Fruit fly (Drosophila melanogaster) whole organism, embryonic: ENCODE results near the gene CG6470.

Experiments
- Antp ChIP-seq: fragments of 200-800 bp; sonication (Bioruptor generic); optimal IDR thresholded peaks from 3 replicates; lab custom pipeline; 2016; ENCODE audit warnings: missing biosample characterization, missing genetic modification characterization
- Blimp-1 ChIP-seq: fragments of 200-800 bp; sonication (Bioruptor generic); optimal IDR thresholded peaks from 3 replicates; lab custom pipeline; 2018; ENCODE audit warnings: missing biosample characterization, missing genetic modification characterization, mild to moderate bottlenecking, moderate library complexity, missing genetic modification reagents
- C15 ChIP-seq: fragments of 200-800 bp; sonication (Bioruptor generic); IDR thresholded peaks from 3 replicates; pipeline ENCODE4 v1.3.6; 2022; ENCODE audit warnings: missing biosample characterization, missing genetic modification characterization
- CG10274 ChIP-seq: fragments of 200-800 bp; sonication (Bioruptor generic); optimal IDR thresholded peaks from 3 replicates; lab custom pipeline; 2017; ENCODE audit warnings: missing biosample characterization, mild to moderate bottlenecking, missing genetic modification characterization
- CG10979 ChIP-seq: fragments of 200-800 bp; sonication (Bioruptor generic); optimal IDR thresholded peaks from 2 replicates; lab custom pipeline; 2018; ENCODE audit warnings: missing biosample characterization, mild to moderate bottlenecking, missing genetic modification characterization, moderate library complexity
- CG11504 ChIP-seq: fragments of 200-800 bp; sonication (Bioruptor generic); optimal IDR thresholded peaks from 3 replicates; lab custom pipeline; 2019; ENCODE audit warnings: missing biosample characterization, mild to moderate bottlenecking, missing genetic modification characterization, moderate library complexity
- CG12659 ChIP-seq: fragments of 200-800 bp; sonication (Bioruptor generic); optimal IDR thresholded peaks from 3 replicates; lab custom pipeline; 2017; ENCODE audit warnings: mild to moderate bottlenecking, missing biosample characterization, missing genetic modification reagents, missing genetic modification characterization
- CG13624 ChIP-seq: fragments of 200-800 bp; sonication (Bioruptor generic); optimal IDR thresholded peaks from 2 replicates; lab custom pipeline; 2016; ENCODE audit warnings: missing biosample characterization, missing genetic modification characterization
- CG13894 ChIP-seq: fragments of 200-800 bp; sonication (Bioruptor generic); optimal IDR thresholded peaks from 3 replicates; lab custom pipeline; 2018; ENCODE audit warnings: missing biosample characterization, mild to moderate bottlenecking, missing genetic modification characterization, moderate library complexity
- CG15696 ChIP-seq: fragments of 200-800 bp; sonication (Bioruptor generic); optimal IDR thresholded peaks from 2 replicates; lab custom pipeline; 2019; ENCODE audit warnings: missing biosample characterization, mild to moderate bottlenecking, missing genetic modification characterization, moderate library complexity
- CG2712 ChIP-seq: fragments of 200-800 bp; optimal IDR thresholded peaks from 3 replicates; lab custom pipeline; 2019; ENCODE audit warnings: missing biosample characterization, mild to moderate bottlenecking, missing genetic modification characterization, moderate library complexity
- CG43689 ChIP-seq: fragments of 200-800 bp; sonication (Bioruptor generic); IDR thresholded peaks from 2 replicates; pipeline ENCODE4 v1.3.6; 2022; ENCODE audit warnings: missing biosample characterization, missing genetic modification characterization
- CG7357 ChIP-seq: fragments of 200-800 bp; sonication (Bioruptor generic); IDR thresholded peaks from 3 replicates; pipeline ENCODE4 v1.3.6; 2022; ENCODE audit warnings: missing biosample characterization, missing genetic modification characterization
- CG8388 ChIP-seq: fragments of 200-800 bp; sonication (Bioruptor generic); optimal IDR thresholded peaks from 2 replicates; lab custom pipeline; 2019; ENCODE audit warnings: missing biosample characterization, mild to moderate bottlenecking, missing genetic modification characterization, moderate library complexity
- CG8478 ChIP-seq: fragments of >200 bp; optimal IDR thresholded peaks from 2 replicates; lab custom pipeline; 2018
- D19A ChIP-seq: fragments of 200-800 bp; optimal IDR thresholded peaks from 3 replicates; lab custom pipeline; 2019; ENCODE audit warnings: missing biosample characterization, mild to moderate bottlenecking, missing genetic modification characterization, moderate library complexity
- Dbx ChIP-seq: fragments of 200-800 bp; sonication (Bioruptor generic); IDR thresholded peaks from 3 replicates; pipeline ENCODE4 v1.3.6; 2022; ENCODE audit warnings: missing biosample characterization, missing genetic modification characterization
- Fer1 ChIP-seq: fragments of 200-800 bp; sonication (Bioruptor generic); optimal IDR thresholded peaks from 2 replicates; lab custom pipeline; 2017; ENCODE audit warnings: missing biosample characterization, mild to moderate bottlenecking, missing genetic modification characterization
- Hr39 ChIP-seq: fragments of >200 bp; optimal IDR thresholded peaks from 2 replicates; lab custom pipeline; 2017
- Max ChIP-seq: fragments of 200-800 bp; sonication (Bioruptor generic); optimal IDR thresholded peaks from 2 replicates; lab custom pipeline; 2016; ENCODE audit warnings: missing biosample characterization, mild to moderate bottlenecking, missing genetic modification characterization
- Oli ChIP-seq: fragments of 200-800 bp; sonication (Bioruptor generic); optimal IDR thresholded peaks from 2 replicates; lab custom pipeline; 2018; ENCODE audit warnings: missing biosample characterization, mild to moderate bottlenecking, missing genetic modification characterization, moderate library complexity
- Optix ChIP-seq: fragments of 200-800 bp; sonication (Bioruptor generic); IDR thresholded peaks from 3 replicates; pipeline ENCODE4 v1.3.6; 2022; ENCODE audit warnings: missing biosample characterization, missing genetic modification characterization
- PHDP ChIP-seq: fragments of 200-800 bp; sonication (Bioruptor generic); optimal IDR thresholded peaks from 3 replicates; lab custom pipeline; 2018; ENCODE audit warnings: missing biosample characterization, mild to moderate bottlenecking, missing genetic modification characterization, moderate library complexity
- Spps ChIP-seq: fragments of 200-800 bp; sonication (Bioruptor generic); optimal IDR thresholded peaks from 2 replicates; lab custom pipeline; 2018; ENCODE audit warnings: missing biosample characterization, mild to moderate bottlenecking, missing genetic modification characterization
- ase ChIP-seq: fragments of 200-800 bp; sonication (Bioruptor generic); IDR thresholded peaks from 3 replicates; pipeline ENCODE4 v1.3.6; 2022; ENCODE audit warnings: missing biosample characterization, missing genetic modification characterization
- bsh ChIP-seq, 2 experiments: fragments of 200-800 bp; sonication (Bioruptor generic); optimal IDR thresholded peaks; 2 replicates each; lab custom pipeline; 2017 to 2018; ENCODE audit warnings: mild to moderate bottlenecking in 2 of 2, missing biosample characterization in 2 of 2, missing genetic modification characterization in 2 of 2, moderate library complexity in 1 of 2
- cad ChIP-seq: fragments of >200 bp; optimal IDR thresholded peaks from 2 replicates; lab custom pipeline; 2017; ENCODE audit warnings: missing biosample characterization, missing genetic modification characterization
- dati ChIP-seq: fragments of 200-800 bp; sonication (Bioruptor generic); IDR thresholded peaks from 2 replicates; pipeline ENCODE4 v1.3.6; 2022; ENCODE audit warnings: missing biosample characterization, missing genetic modification characterization
- dmrt11E ChIP-seq: fragments of 200-800 bp; sonication (Bioruptor generic); optimal IDR thresholded peaks from 3 replicates; lab custom pipeline; 2018; ENCODE audit warnings: missing biosample characterization, mild to moderate bottlenecking, missing genetic modification characterization, moderate library complexity
- emc ChIP-seq: fragments of 200-800 bp; sonication (Bioruptor generic); optimal IDR thresholded peaks from 2 replicates; lab custom pipeline; 2016; ENCODE audit warnings: missing biosample characterization, missing genetic modification characterization
- fd96Cb ChIP-seq: fragments of 200-800 bp; sonication (Bioruptor generic); optimal IDR thresholded peaks from 2 replicates; lab custom pipeline; 2018; ENCODE audit warnings: missing biosample characterization, mild to moderate bottlenecking, missing genetic modification characterization, moderate library complexity
- gem ChIP-seq: fragments of 200-800 bp; sonication (Bioruptor generic); optimal IDR thresholded peaks from 2 replicates; lab custom pipeline; 2019; ENCODE audit warnings: missing biosample characterization, mild to moderate bottlenecking, missing genetic modification characterization, moderate library complexity
- gsb-n ChIP-seq: fragments of 200-800 bp; sonication (Bioruptor generic); optimal IDR thresholded peaks from 3 replicates; lab custom pipeline; 2018; ENCODE audit warnings: missing biosample characterization, mild to moderate bottlenecking, missing genetic modification characterization
- lola ChIP-seq, 3 experiments: fragments of >200 bp in 2 of 3; fragments of 200-800 bp in 1 of 3; sonication (Bioruptor generic) in 1 of 3; optimal IDR thresholded peaks; 2 replicates each; lab custom pipeline; 2017 to 2019; ENCODE audit warnings: missing biosample characterization in 3 of 3, missing genetic modification characterization in 3 of 3, mild to moderate bottlenecking in 1 of 3, moderate library complexity in 1 of 3
- nom ChIP-seq: fragments of 200-800 bp; sonication (Bioruptor generic); optimal IDR thresholded peaks from 2 replicates; lab custom pipeline; 2017; ENCODE audit warnings: missing biosample characterization, missing genetic modification characterization, mild to moderate bottlenecking, moderate library complexity, missing genetic modification reagents
- odd ChIP-seq: fragments of 200-800 bp; sonication (Bioruptor generic); optimal IDR thresholded peaks from 2 replicates; lab custom pipeline; 2017; ENCODE audit warnings: missing biosample characterization, mild to moderate bottlenecking, missing genetic modification characterization
- otp ChIP-seq: fragments of 200-800 bp; sonication (Bioruptor generic); IDR thresholded peaks from 3 replicates; pipeline ENCODE4, ENCODE4 v1.3.6; 2022; ENCODE audit warnings: missing biosample characterization, missing genetic modification characterization
- pfk ChIP-seq: fragments of 200-800 bp; sonication (Bioruptor generic); optimal IDR thresholded peaks from 2 replicates; lab custom pipeline; 2018; ENCODE audit warnings: missing biosample characterization, mild to moderate bottlenecking, missing genetic modification characterization, moderate library complexity
- phol ChIP-seq: fragments of 200-800 bp; sonication (Bioruptor generic); optimal IDR thresholded peaks from 3 replicates; lab custom pipeline; 2018; ENCODE audit warnings: missing biosample characterization, mild to moderate bottlenecking, missing genetic modification characterization, moderate library complexity
- pita ChIP-seq: fragments of 200-800 bp; sonication (Bioruptor generic); optimal IDR thresholded peaks from 2 replicates; lab custom pipeline; 2017; ENCODE audit warnings: missing biosample characterization, mild to moderate bottlenecking, missing genetic modification characterization
- prd ChIP-seq, 3 experiments: fragments of >200 bp in 2 of 3; fragments of 200-800 bp in 1 of 3; sonication (Bioruptor generic) in 1 of 3; optimal IDR thresholded peaks in 2 of 3; IDR thresholded peaks in 1 of 3; 2 replicates in 2 of 3; 3 replicates in 1 of 3; pipeline versions ENCODE4 v1.3.6 to Lab custom; 2017 to 2022; ENCODE audit warnings: missing biosample characterization in 1 of 3, missing genetic modification characterization in 1 of 3
- pros ChIP-seq: fragments of 200-800 bp; sonication (Bioruptor generic); optimal IDR thresholded peaks from 3 replicates; lab custom pipeline; 2019; ENCODE audit warnings: missing biosample characterization, mild to moderate bottlenecking, missing genetic modification characterization, moderate library complexity
- sens ChIP-seq: fragments of 200-800 bp; sonication (Bioruptor generic); peaks from one replicate; lab custom pipeline; 2016; ENCODE audit warnings: missing biosample characterization, missing genetic modification characterization
- sr ChIP-seq: fragments of 200-800 bp; sonication (Bioruptor generic); IDR thresholded peaks from 3 replicates; pipeline ENCODE4 v1.3.6; 2022; ENCODE audit warnings: missing biosample characterization, missing genetic modification characterization
- stc ChIP-seq: fragments of 200-800 bp; sonication (Bioruptor generic); IDR thresholded peaks from 2 replicates; pipeline ENCODE4 v1.3.6; 2022; ENCODE audit warnings: missing biosample characterization, missing genetic modification characterization
- toy ChIP-seq: fragments of 200-800 bp; sonication (Bioruptor generic); IDR thresholded peaks from 2 replicates; pipeline ENCODE4 v1.3.6; 2022; ENCODE audit warnings: missing biosample characterization, missing genetic modification characterization
- unc-4 ChIP-seq: fragments of 200-800 bp; sonication (Bioruptor generic); IDR thresholded peaks from 2 replicates; pipeline ENCODE4 v1.3.6; 2022; ENCODE audit warnings: missing biosample characterization, missing genetic modification characterization; ENCODE audit not compliant: partially characterized antibody
- zf30C ChIP-seq: fragments of 200-800 bp; sonication (Bioruptor generic); optimal IDR thresholded peaks from 3 replicates; lab custom pipeline; 2018; ENCODE audit warnings: missing biosample characterization, mild to moderate bottlenecking, missing genetic modification characterization

The CG6470 gene

dm6 chrX:18523146-18523812 is 8.6 kb upstream of the CG6470 start (continued):
- no peak for TF ChIP-seq Antp (GFP tag; lab: Kevin White, UChicago)
- TF ChIP-seq PHDP (tag; lab: Kevin White, UChicago), result no peak
- TF ChIP-seq CG10274 (GFP tag; lab: Kevin White, UChicago), result no peak
- no peak for TF ChIP-seq Fer1 (GFP tag; lab: Kevin White, UChicago)
- TF ChIP-seq emc (GFP tag; lab: Kevin White, UChicago), result no peak
- TF ChIP-seq pfk (GFP tag; lab: Kevin White, UChicago), result no peak
- TF ChIP-seq CG13894 (tag; lab: Kevin White, UChicago), result no peak
- no peak for TF ChIP-seq C15
- TF ChIP-seq Dbx, result no peak
- no peak for TF ChIP-seq CG7357 (GFP tag; lab: Robert Waterston, UW)
- TF ChIP-seq Optix, result no peak
- no peak for TF ChIP-seq otp (GFP tag; lab: Robert Waterston, UW)
- no peak for TF ChIP-seq CG8478 (lab: Kevin White, UChicago)
- TF ChIP-seq nom (GFP tag; lab: Kevin White, UChicago), result no peak
- no peak for TF ChIP-seq dati (GFP tag; lab: Robert Waterston, UW)
- no peak for TF ChIP-seq toy (GFP tag; lab: Robert Waterston, UW)
- no peak for TF ChIP-seq cad (GFP tag; lab: Kevin White, UChicago)
- TF ChIP-seq Hr39 (lab: Kevin White, UChicago), result no peak
- TF ChIP-seq Oli (tag; lab: Kevin White, UChicago), result peak; percentile 8
- TF ChIP-seq Spps (tag; lab: Kevin White, UChicago), result no peak
- TF ChIP-seq Max, result no peak
- no peak for TF ChIP-seq CG43689 (GFP tag; lab: Robert Waterston, UW)
- TF ChIP-seq sr, result no peak
- TF ChIP-seq ase (GFP tag; lab: Robert Waterston, UW), result no peak

dm6 chrX:18522395-18523104 is 7.9 kb upstream of the CG6470 start, which contains the start of gene CG6481:
Gene CG6481 (minus strand): TSS chrX:18522445.
- TF ChIP-seq CG12659 (GFP tag; lab: Kevin White, UChicago), result no peak
- TF ChIP-seq CG15696, result no peak
- TF ChIP-seq CG2712 (tag; lab: Kevin White, UChicago), result peak; percentile 20
- no peak for TF ChIP-seq CG13624
- TF ChIP-seq phol (tag; lab: Kevin White, UChicago), result peak; percentile 29
- peak; percentile 34 for TF ChIP-seq gem (tag; lab: Kevin White, UChicago)
- no peak for TF ChIP-seq unc-4 (GFP tag; lab: Robert Waterston, UW)
- TF ChIP-seq odd (GFP tag; lab: Kevin White, UChicago), result no peak
- TF ChIP-seq stc (GFP tag; lab: Robert Waterston, UW), result no peak
- peak; percentile 19 for TF ChIP-seq CG11504
- TF ChIP-seq gsb-n (tag; lab: Kevin White, UChicago), result peak; percentile 57
- TF ChIP-seq pros (GFP tag; lab: Kevin White, UChicago), result peak; percentile 66
- peak; percentile 34 for TF ChIP-seq dmrt11E
- TF ChIP-seq D19A (tag; lab: Kevin White, UChicago), result peak; percentile 7
- peak; percentile 17 for TF ChIP-seq Blimp-1 (GFP tag; lab: Kevin White, UChicago)
- peak in 1 of 2 experiments; percentile 22 for TF ChIP-seq bsh (GFP tag; optimal IDR thresholded peaks at IDR 0.05; lab: Kevin White, UChicago)
- peak in 1 of 3 experiments; percentile 19 for TF ChIP-seq lola (GFP tag; optimal IDR thresholded peaks at IDR 0.05; lab: Kevin White, UChicago)
- TF ChIP-seq CG8388 (GFP tag; lab: Kevin White, UChicago), result no peak
- TF ChIP-seq prd (optimal IDR thresholded peaks at IDR 0.05; lab: Kevin White, UChicago), result no peak
- peak; percentile 25; the same call in 1 of the 3 replicates for TF ChIP-seq prd (GFP tag; IDR thresholded peaks at IDR 0.05; lab: Robert Waterston, UW)
- peak; percentile 68 for TF ChIP-seq sens (GFP tag; lab: Kevin White, UChicago)
- TF ChIP-seq fd96Cb (tag; lab: Kevin White, UChicago), result peak; percentile 10
- TF ChIP-seq zf30C (GFP tag; lab: Kevin White, UChicago), result peak; percentile 32
- TF ChIP-seq CG10979 (tag; lab: Kevin White, UChicago), result peak; percentile 32
- TF ChIP-seq pita (GFP tag; lab: Kevin White, UChicago), result no peak
